Fruit fly (Drosophila melanogaster) whole organism, pupa: ENCODE results near the gene Cp190.

Source experiments
- CG12605 ChIP-seq: fragments of 200-800 bp; sonication (Bioruptor generic); IDR thresholded peaks from 2 replicates; pipeline ENCODE4 v1.3.6; 2022; ENCODE audit warnings: missing biosample characterization, missing genetic modification characterization
- CG15710 ChIP-seq: fragments of 200-800 bp; sonication (Bioruptor generic); optimal IDR thresholded peaks from 2 replicates; lab custom pipeline; 2018; ENCODE audit warnings: missing biosample characterization, mild to moderate bottlenecking, missing genetic modification characterization, moderate library complexity
- CG17806 ChIP-seq: fragments of 200-800 bp; sonication (Bioruptor generic); optimal IDR thresholded peaks from 2 replicates; lab custom pipeline; 2018; ENCODE audit warnings: missing biosample characterization, mild to moderate bottlenecking, missing genetic modification characterization, moderate library complexity
- CG32121 ChIP-seq: fragments of 200-800 bp; sonication (Bioruptor generic); IDR thresholded peaks from 2 replicates; pipeline ENCODE4 v1.3.6; 2022; ENCODE audit warnings: missing biosample characterization, missing genetic modification characterization
- CG4496 ChIP-seq: fragments of 200-800 bp; sonication (Bioruptor generic); IDR thresholded peaks from 3 replicates; pipeline ENCODE4 v1.3.6; 2022; ENCODE audit warnings: missing biosample characterization, missing genetic modification characterization
- CG8301 ChIP-seq: fragments of 200-800 bp; sonication (Bioruptor generic); optimal IDR thresholded peaks from 2 replicates; lab custom pipeline; 2018; ENCODE audit warnings: missing biosample characterization, mild to moderate bottlenecking, missing genetic modification characterization
- D1 ChIP-seq: fragments of 200-800 bp; sonication (Bioruptor generic); optimal IDR thresholded peaks from 2 replicates; lab custom pipeline; 2018; ENCODE audit warnings: missing biosample characterization, mild to moderate bottlenecking, missing genetic modification characterization, moderate library complexity
- EcR ChIP-seq: fragments of 200-800 bp; sonication (Bioruptor generic); optimal IDR thresholded peaks from 3 replicates; lab custom pipeline; 2019; ENCODE audit warnings: missing biosample characterization, missing genetic modification characterization, mild to moderate bottlenecking, moderate library complexity, missing genetic modification reagents
- Ets98B ChIP-seq: fragments of 200-800 bp; sonication (Bioruptor generic); IDR thresholded peaks from 2 replicates; pipeline ENCODE4 v1.3.6; 2022; ENCODE audit warnings: missing biosample characterization, missing genetic modification characterization
- Pif1B ChIP-seq: fragments of 200-800 bp; sonication (Bioruptor generic); optimal IDR thresholded peaks from 3 replicates; lab custom pipeline; 2016; ENCODE audit warnings: missing biosample characterization, missing genetic modification characterization
- rn ChIP-seq: fragments of 200-800 bp; sonication (Bioruptor generic); IDR thresholded peaks from 2 replicates; pipeline ENCODE4 v1.3.6; 2022; ENCODE audit warnings: missing biosample characterization, missing genetic modification characterization

The Cp190 gene

dm6 chr3R:15225279-15225730 is 49.7 kb downstream of the Cp190 start, which contains the start of the genes CG31344 and Caf1-55:
CG31344 (minus strand) TSS chr3R:15225329.
Caf1-55 (plus strand) TSS chr3R:15225576.
- peak; percentile 12 for TF ChIP-seq EcR (GFP tag; lab: Kevin White, UChicago)
- no peak for TF ChIP-seq rn (GFP tag; lab: Robert Waterston, UW)

dm6 chr3R:15222973-15223372 is 52.1 kb downstream of the Cp190 start, which contains the start of gene Polr2G:
Polr2G (minus strand) TSS chr3R:15223180.
- TF ChIP-seq CG32121 (GFP tag; lab: Robert Waterston, UW) (no peak), Pif1B (GFP tag; lab: Kevin White, UChicago) (no peak), CG15710 (no peak), Ets98B (GFP tag; lab: Robert Waterston, UW) (no peak), rn (GFP tag; lab: Robert Waterston, UW) (no peak), CG4496 (no peak), D1 (tag; lab: Kevin White, UChicago) (no peak), CG12605 (GFP tag; lab: Robert Waterston, UW) (no peak), CG8301 (tag; lab: Kevin White, UChicago) (no peak), CG17806 (tag; lab: Kevin White, UChicago) (no peak)
